Worm (Caenorhabditis elegans): Measurements from ENCODE around the gene srh-41.

- no peak for TF ChIP-seq Y55F3AM.14 (GFP tag; optimal IDR thresholded peaks at IDR 0.05)
- TF ChIP-seq unc-55 (GFP tag; optimal IDR thresholded peaks at IDR 0.05), result no peak
- TF ChIP-seq skn-1 (tag; optimal IDR thresholded peaks at IDR 0.05), result no peak
- no peak for TF ChIP-seq nhr-129 (tag; optimal IDR thresholded peaks at IDR 0.05)
- TF ChIP-seq nhr-25 (tag; optimal IDR thresholded peaks at IDR 0.05), result no peak
- TF ChIP-seq ama-1 (optimal IDR thresholded peaks at IDR 0.05), result no peak
- no peak for TF ChIP-seq blmp-1 (tag; optimal IDR thresholded peaks at IDR 0.05; ENCODE audit: insufficient read depth)
- no peak for TF ChIP-seq lin-13 (GFP tag; optimal IDR thresholded peaks at IDR 0.05)
- no peak for TF ChIP-seq nhr-12 (tag; optimal IDR thresholded peaks at IDR 0.05)
These were observed at the start of gene srh-41 for ce11 chrII:14287277-14287676.
